Fruit fly (Drosophila melanogaster): Measurements from ENCODE around the gene Octbeta1R.

dm6 chr3R:22467939-22468571 is 29.0 kb upstream of the Octbeta1R start, which contains the start of the genes CG5377 and Nrx-1:
- TF ChIP-seq dm (GFP tag; optimal IDR thresholded peaks at IDR 0.05) (no peak), Elba2 (GFP tag; optimal IDR thresholded peaks at IDR 0.05) (no peak), CG31388 (GFP tag; optimal IDR thresholded peaks at IDR 0.05) (no peak), hth (optimal IDR thresholded peaks at IDR 0.05) (no peak), CG6765 (GFP tag; optimal IDR thresholded peaks at IDR 0.05) (no peak), peb (GFP tag; IDR thresholded peaks at IDR 0.05) (no peak), BEAF-32 (GFP tag; optimal IDR thresholded peaks at IDR 0.05) (peak; percentile 7), CG2889 (GFP tag; IDR thresholded peaks at IDR 0.05) (no peak), CG16815 (GFP tag; optimal IDR thresholded peaks at IDR 0.05) (no peak), Jarid2 (GFP tag; optimal IDR thresholded peaks at IDR 0.05) (no peak), NFAT (GFP tag; IDR thresholded peaks at IDR 0.05) (no peak), salm (tag; optimal IDR thresholded peaks at IDR 0.05) (no peak), CG1602 (GFP tag; optimal IDR thresholded peaks at IDR 0.05) (no peak), NC2β (GFP tag; optimal IDR thresholded peaks at IDR 0.05) (no peak)
